Fruit fly (Drosophila melanogaster) whole organism, wandering third instar larva: ENCODE measurements around the gene HIP-R.

Source experiments
- Abd-B ChIP-seq: fragments of >200 bp; optimal IDR thresholded peaks from 2 replicates; lab custom pipeline; 2017; ENCODE audit warnings: missing biosample characterization, missing genetic modification characterization
- CG32264 ChIP-seq: fragments of 200-800 bp; sonication (Bioruptor generic); optimal IDR thresholded peaks from 2 replicates; lab custom pipeline; 2016; ENCODE audit warnings: missing biosample characterization, missing genetic modification characterization
- CG9705 ChIP-seq: fragments of 200-800 bp; sonication (Bioruptor generic); optimal IDR thresholded peaks from 2 replicates; lab custom pipeline; 2018; ENCODE audit warnings: missing biosample characterization, mild to moderate bottlenecking, missing genetic modification characterization
- CrebA ChIP-seq: fragments of 200-800 bp; sonication (Bioruptor generic); optimal IDR thresholded peaks from 2 replicates; lab custom pipeline; 2016; ENCODE audit warnings: missing biosample characterization, mild to moderate bottlenecking, missing genetic modification characterization, borderline replicate concordance
- Dfd ChIP-seq: fragments of >200 bp; optimal IDR thresholded peaks from 2 replicates; lab custom pipeline; 2017; ENCODE audit warnings: missing biosample characterization, missing genetic modification characterization
- Dif ChIP-seq: fragments of 200-275, 200-300 bp; sonication (Bioruptor generic); optimal IDR thresholded peaks from 2 replicates; lab custom pipeline; 2018; ENCODE audit warnings: missing biosample characterization, missing genetic modification characterization; ENCODE audit not compliant: partially characterized antibody
- GATAd ChIP-seq: sonication (Bioruptor generic); optimal IDR thresholded peaks from 2 replicates; lab custom pipeline; 2016; ENCODE audit warnings: missing biosample characterization, missing genetic modification characterization
- HLH106 ChIP-seq: fragments of 200-800 bp; optimal IDR thresholded peaks from 3 replicates; lab custom pipeline; 2019; ENCODE audit warnings: missing biosample characterization, mild to moderate bottlenecking, missing genetic modification characterization, moderate library complexity
- Hnf4 ChIP-seq: fragments of 200-800 bp; sonication (Bioruptor generic); optimal IDR thresholded peaks from 2 replicates; lab custom pipeline; 2016; ENCODE audit warnings: missing biosample characterization, mild to moderate bottlenecking, missing genetic modification characterization
- Hr78 ChIP-seq: fragments of >200 bp; optimal IDR thresholded peaks from 2 replicates; lab custom pipeline; 2017; ENCODE audit warnings: missing biosample characterization, missing genetic modification characterization
- Hr83 ChIP-seq: fragments of 200-300 bp; sonication (Bioruptor generic); optimal IDR thresholded peaks from 2 replicates; lab custom pipeline; 2016; ENCODE audit warnings: missing biosample characterization, mild to moderate bottlenecking, missing genetic modification characterization, moderate library complexity; ENCODE audit not compliant: poor library complexity, severe bottlenecking
- Jra ChIP-seq: sonication (Bioruptor generic); optimal IDR thresholded peaks from 2 replicates; lab custom pipeline; 2016; ENCODE audit warnings: missing biosample characterization, missing genetic modification characterization
- Mio ChIP-seq: sonication (Bioruptor generic); optimal IDR thresholded peaks from 2 replicates; lab custom pipeline; 2016; ENCODE audit warnings: missing biosample characterization, missing genetic modification characterization
- Myc ChIP-seq: fragments of >200 bp; optimal IDR thresholded peaks from 2 replicates; lab custom pipeline; 2017
- N ChIP-seq: fragments of >200 bp; optimal IDR thresholded peaks from 2 replicates; lab custom pipeline; 2018; ENCODE audit warnings: missing biosample characterization, missing external identifiers, missing genetic modification characterization
- OdsH ChIP-seq: fragments of 200-800 bp; sonication (Bioruptor generic); optimal IDR thresholded peaks from 2 replicates; lab custom pipeline; 2016; ENCODE audit warnings: missing biosample characterization, mild to moderate bottlenecking, missing genetic modification characterization
- Rel ChIP-seq, 2 experiments: fragments of 200-800 bp; sonication (Bioruptor generic) in 1 of 2; optimal IDR thresholded peaks; 2 replicates in 1 of 2; 3 replicates in 1 of 2; lab custom pipeline; 2016 to 2019; ENCODE audit warnings: mild to moderate bottlenecking in 2 of 2, missing biosample characterization in 2 of 2, missing genetic modification characterization in 2 of 2, moderate library complexity in 1 of 2
- Sp1 ChIP-seq: fragments of 200-800 bp; sonication (Bioruptor generic); optimal IDR thresholded peaks from 3 replicates; lab custom pipeline; 2019; ENCODE audit warnings: missing biosample characterization, mild to moderate bottlenecking, missing genetic modification characterization, moderate library complexity
- Vsx2 ChIP-seq: fragments of 200-300, 225-300 bp; sonication (Bioruptor generic); optimal IDR thresholded peaks from 2 replicates; lab custom pipeline; 2018; ENCODE audit warnings: missing biosample characterization, missing genetic modification characterization; ENCODE audit not compliant: partially characterized antibody
- br ChIP-seq: fragments of 200-800 bp; sonication (Bioruptor generic); optimal IDR thresholded peaks from 2 replicates; lab custom pipeline; 2016; ENCODE audit warnings: missing biosample characterization, missing genetic modification characterization
- brk ChIP-seq: fragments of 200-800 bp; sonication (Bioruptor generic); optimal IDR thresholded peaks from 2 replicates; lab custom pipeline; 2016; ENCODE audit warnings: missing biosample characterization, mild to moderate bottlenecking, missing genetic modification characterization
- dl ChIP-seq, 2 experiments: fragments of 175-275, 200-275 bp in 1 of 2; fragments of 200-275 bp in 1 of 2; sonication (Bioruptor generic); optimal IDR thresholded peaks; lab custom pipeline; 2018; ENCODE audit warnings: mild to moderate bottlenecking in 2 of 2, missing biosample characterization in 2 of 2, missing genetic modification characterization in 2 of 2, moderate library complexity in 2 of 2; ENCODE audit not compliant: partially characterized antibody in 2 of 2, insufficient read depth in 1 of 2
- dmrt93B ChIP-seq: fragments of 200-800 bp; sonication (Bioruptor generic); optimal IDR thresholded peaks from 2 replicates; lab custom pipeline; 2018; ENCODE audit warnings: missing biosample characterization, mild to moderate bottlenecking, missing genetic modification characterization
- dsf ChIP-seq: sonication (Bioruptor generic); optimal IDR thresholded peaks from 2 replicates; lab custom pipeline; 2016; ENCODE audit warnings: missing biosample characterization, missing genetic modification characterization, borderline replicate concordance
- ey ChIP-seq: fragments of 200-800 bp; sonication (Bioruptor generic); optimal IDR thresholded peaks from 2 replicates; lab custom pipeline; 2016; ENCODE audit warnings: missing biosample characterization, missing genetic modification characterization
- foxo ChIP-seq, 2 experiments: fragments of 200-800 bp; sonication (Bioruptor generic); optimal IDR thresholded peaks; 2 replicates in 1 of 2; 3 replicates in 1 of 2; lab custom pipeline; 2016 to 2017; ENCODE audit warnings: missing biosample characterization in 2 of 2, missing genetic modification characterization in 2 of 2
- fru ChIP-seq: fragments of 200-800 bp; sonication (Bioruptor generic); optimal IDR thresholded peaks from 3 replicates; lab custom pipeline; 2016; ENCODE audit warnings: missing biosample characterization, mild to moderate bottlenecking, missing genetic modification characterization
- h ChIP-seq: fragments of 200-800 bp; sonication (Bioruptor generic); optimal IDR thresholded peaks from 3 replicates; lab custom pipeline; 2016; ENCODE audit warnings: missing biosample characterization, mild to moderate bottlenecking, missing genetic modification characterization
- jim ChIP-seq: fragments of 175-275, 200-325 bp; sonication (Bioruptor generic); optimal IDR thresholded peaks from 2 replicates; lab custom pipeline; 2016; ENCODE audit warnings: missing biosample characterization, mild to moderate bottlenecking, missing genetic modification characterization
- lola ChIP-seq: fragments of >200 bp; optimal IDR thresholded peaks from 2 replicates; lab custom pipeline; 2017; ENCODE audit warnings: missing biosample characterization, missing genetic modification characterization
- pan ChIP-seq: fragments of >200 bp; optimal IDR thresholded peaks from 2 replicates; lab custom pipeline; 2017
- psq ChIP-seq: fragments of 200-800 bp; sonication (Bioruptor generic); optimal IDR thresholded peaks from 3 replicates; lab custom pipeline; 2017; ENCODE audit warnings: missing biosample characterization, mild to moderate bottlenecking, missing genetic modification characterization, moderate library complexity
- rgr ChIP-seq: fragments of 200-800 bp; sonication (Bioruptor generic); optimal IDR thresholded peaks from 3 replicates; lab custom pipeline; 2016; ENCODE audit warnings: missing biosample characterization, mild to moderate bottlenecking, missing genetic modification characterization
- sage ChIP-seq: fragments of 200-800 bp; sonication (Bioruptor generic); optimal IDR thresholded peaks from 2 replicates; lab custom pipeline; 2016; ENCODE audit warnings: missing biosample characterization, mild to moderate bottlenecking, missing genetic modification characterization
- sv ChIP-seq: fragments of 200-800 bp; sonication (Bioruptor generic); optimal IDR thresholded peaks from 3 replicates; lab custom pipeline; 2016; ENCODE audit warnings: missing biosample characterization, missing genetic modification characterization
- tai ChIP-seq: sonication (Bioruptor generic); optimal IDR thresholded peaks from 2 replicates; lab custom pipeline; 2016; ENCODE audit warnings: missing biosample characterization, missing genetic modification characterization
- usp ChIP-seq: fragments of >200 bp; optimal IDR thresholded peaks from 2 replicates; lab custom pipeline; 2017; ENCODE audit warnings: missing biosample characterization, missing genetic modification characterization
- woc ChIP-seq: sonication (Bioruptor generic); optimal IDR thresholded peaks from 2 replicates; lab custom pipeline; 2016; ENCODE audit warnings: missing biosample characterization, mild to moderate bottlenecking, missing genetic modification characterization

The HIP-R gene

DNA sequence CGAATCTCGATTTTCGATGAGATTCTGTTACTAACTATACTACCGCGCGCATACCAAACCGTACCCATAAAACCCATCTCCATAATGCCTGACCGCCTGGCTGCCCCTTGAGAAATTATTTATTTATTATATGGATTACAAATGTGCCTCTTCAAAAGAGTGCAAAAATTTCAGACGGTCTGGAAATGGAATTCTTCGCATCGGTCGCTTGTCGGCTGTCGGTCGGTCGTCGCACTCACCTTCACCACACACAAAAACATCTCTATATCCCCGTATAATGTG, 47.1 kb upstream of the HIP-R start:
- no peak for TF ChIP-seq dsf (GFP tag; lab: Kevin White, UChicago)
- no peak for TF ChIP-seq rgr (GFP tag; lab: Kevin White, UChicago)
- TF ChIP-seq ey, result no peak
- TF ChIP-seq dl (GFP tag; optimal IDR thresholded peaks at IDR 0.05; lab: Kevin White, UChicago; ENCODE audit: insufficient read depth in 1 of 2, partially characterized antibody in 2 of 2), result peak in 1 of 2 experiments; percentile 58
- no peak for TF ChIP-seq Rel (GFP tag; optimal IDR thresholded peaks at IDR 0.05; lab: Kevin White, UChicago)
- no peak for TF ChIP-seq Rel (tag; optimal IDR thresholded peaks at IDR 0.05; lab: Kevin White, UChicago)
- no peak for TF ChIP-seq OdsH
- no peak for TF ChIP-seq N (GFP tag; lab: Kevin White, UChicago)
- TF ChIP-seq Mio (GFP tag; lab: Kevin White, UChicago), result no peak
- TF ChIP-seq pan (lab: Kevin White, UChicago), result no peak
- TF ChIP-seq Hr78 (GFP tag; lab: Kevin White, UChicago), result no peak
- TF ChIP-seq Myc (lab: Kevin White, UChicago), result no peak
- no peak for TF ChIP-seq h
- TF ChIP-seq tai (GFP tag; lab: Kevin White, UChicago), result peak; percentile 18
- peak; percentile 38 for TF ChIP-seq sage (GFP tag; lab: Kevin White, UChicago)
- TF ChIP-seq lola, result no peak
- no peak for TF ChIP-seq dmrt93B (GFP tag; lab: Kevin White, UChicago)
- TF ChIP-seq brk (GFP tag; lab: Kevin White, UChicago), result no peak
- no peak for TF ChIP-seq jim (GFP tag; lab: Kevin White, UChicago)
- TF ChIP-seq Dif, result peak; percentile 72
- TF ChIP-seq Vsx2 (GFP tag; lab: Kevin White, UChicago), result peak; percentile 43
- no peak for TF ChIP-seq woc

DNA sequence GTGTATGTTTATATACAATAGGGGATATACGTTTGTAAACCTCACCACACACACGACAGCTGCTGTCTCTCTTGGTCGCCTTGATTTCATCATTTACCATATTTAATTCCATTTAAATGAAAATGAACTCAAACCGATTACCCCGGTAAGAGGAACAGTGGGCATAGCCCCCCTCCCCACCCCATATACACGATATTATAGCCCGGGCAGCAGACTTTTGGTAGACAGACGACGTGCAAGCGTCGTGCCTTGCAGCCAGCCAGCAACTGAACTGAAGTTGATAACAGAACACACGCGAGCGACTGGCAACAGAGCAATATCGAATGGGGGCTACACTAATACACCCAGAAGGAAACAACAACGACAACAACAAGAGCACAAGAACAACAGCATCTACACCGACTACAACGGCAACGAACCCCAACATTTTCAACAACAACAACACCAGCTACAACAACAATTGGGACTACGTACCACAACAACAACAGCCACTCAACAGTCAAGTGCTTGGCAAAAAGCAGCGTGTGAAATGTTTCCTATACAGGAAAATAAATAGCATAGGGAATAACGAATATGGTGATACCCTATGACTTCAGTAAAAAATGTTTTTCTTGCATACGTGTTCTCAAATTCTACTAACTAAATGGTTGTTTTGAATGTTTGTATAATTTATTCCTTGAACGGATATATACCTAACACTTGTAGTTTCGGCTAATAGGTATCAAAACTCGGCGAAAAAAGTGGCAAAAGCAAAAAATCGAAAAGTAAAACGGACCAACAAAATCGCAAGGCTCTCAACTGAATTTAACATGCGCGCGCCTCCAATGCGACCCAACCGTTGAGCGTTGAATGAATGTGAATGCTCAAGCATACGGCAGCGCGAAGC, 46.5 kb upstream of the HIP-R start:
- TF ChIP-seq OdsH (peak; percentile 86), CG9705 (GFP tag; lab: Kevin White, UChicago) (peak; percentile 62), usp (no peak), psq (GFP tag; lab: Kevin White, UChicago) (peak; percentile 63), Abd-B (GFP tag; lab: Kevin White, UChicago) (no peak), dsf (GFP tag; lab: Kevin White, UChicago) (peak; percentile 28), h (peak; percentile 85), Myc (lab: Kevin White, UChicago) (no peak), Hnf4 (peak; percentile 71), HLH106 (tag; lab: Kevin White, UChicago) (peak; percentile 92), sv (GFP tag; lab: Kevin White, UChicago) (peak; percentile 13), sage (GFP tag; lab: Kevin White, UChicago) (peak; percentile 39), brk (GFP tag; lab: Kevin White, UChicago) (peak; percentile 81), dmrt93B (GFP tag; lab: Kevin White, UChicago) (peak; percentile 79), Dif (peak; percentile 18), tai (GFP tag; lab: Kevin White, UChicago) (peak; percentile 79), foxo (GFP tag; optimal IDR thresholded peaks at IDR 0.05; lab: Kevin White, UChicago) (peak in 1 of 2 experiments; percentile 91), N (GFP tag; lab: Kevin White, UChicago) (peak; percentile 6), fru (GFP tag; lab: Kevin White, UChicago) (peak; percentile 93), Vsx2 (GFP tag; lab: Kevin White, UChicago) (peak; percentile 11), ey (peak; percentile 92), GATAd (GFP tag; lab: Kevin White, UChicago) (no peak), Mio (GFP tag; lab: Kevin White, UChicago) (no peak), jim (GFP tag; lab: Kevin White, UChicago) (no peak), lola (no peak), br (GFP tag; lab: Kevin White, UChicago) (peak; percentile 84), rgr (GFP tag; lab: Kevin White, UChicago) (peak; percentile 84), Sp1 (GFP tag; lab: Kevin White, UChicago) (peak; percentile 85), Hr83 (GFP tag; lab: Kevin White, UChicago) (peak; percentile 17), pan (lab: Kevin White, UChicago) (peak; percentile 54), CG32264 (GFP tag; lab: Kevin White, UChicago) (peak; percentile 84), Jra (GFP tag; lab: Kevin White, UChicago) (peak; percentile 53), Dfd (no peak), woc (peak; percentile 97), CrebA (GFP tag; lab: Kevin White, UChicago) (peak; percentile 3), Rel (GFP tag; optimal IDR thresholded peaks at IDR 0.05; lab: Kevin White, UChicago) (no peak), Rel (tag; optimal IDR thresholded peaks at IDR 0.05; lab: Kevin White, UChicago) (peak; percentile 86), Hr78 (GFP tag; lab: Kevin White, UChicago) (no peak), dl (GFP tag; optimal IDR thresholded peaks at IDR 0.05; lab: Kevin White, UChicago; ENCODE audit: insufficient read depth in 1 of 2, partially characterized antibody in 2 of 2) (no peak)
